Fruit fly (Drosophila melanogaster) whole organism: Measurements from ENCODE around the gene Mocs2A.
"Not testable (repeated sequence)": the region's sequence is repeated elsewhere in the genome, so short reads cannot be mapped to it uniquely, and the experiment has no call there.

ENCODE experiments used
- CG8478 ChIP-seq: fragments of >200 bp; optimal IDR thresholded peaks from 2 replicates; lab custom pipeline; 2018; ENCODE audit warnings: inconsistent platforms
- Dll ChIP-seq: fragments of >200 bp; optimal IDR thresholded peaks from 2 replicates; lab custom pipeline; 2017
- EcR ChIP-seq, 2 experiments: fragments of >200 bp; optimal IDR thresholded peaks; 2 replicates each; lab custom pipeline; 2017; ENCODE audit warnings: missing biosample characterization in 2 of 2, missing genetic modification characterization in 2 of 2, missing genetic modification reagents in 2 of 2
- pan ChIP-seq: fragments of >200 bp; optimal IDR thresholded peaks from 2 replicates; lab custom pipeline; 2017
- psq ChIP-seq: fragments of >200 bp; optimal IDR thresholded peaks from 2 replicates; lab custom pipeline; 2017
- usp ChIP-seq: fragments of >200 bp; optimal IDR thresholded peaks from 2 replicates; lab custom pipeline; 2017; ENCODE audit warnings: missing biosample characterization, missing genetic modification characterization, mixed read lengths

The Mocs2A gene

dm6 chr3R:25131042-25131441, 3.9 kb upstream of the Mocs2A start, which contains the start of gene Bili:
Bili (plus strand) TSS chr3R:25131306.
- TF ChIP-seq usp (GFP tag; lab: Kevin White, UChicago); Dll; CG8478 (lab: Kevin White, UChicago): not testable (repeated sequence)

- TF ChIP-seq psq (lab: Kevin White, UChicago) (no peak), Dll (no peak), pan (lab: Kevin White, UChicago) (no peak), CG8478 (lab: Kevin White, UChicago) (no peak), usp (GFP tag; lab: Kevin White, UChicago) (no peak), EcR (GFP tag; optimal IDR thresholded peaks at IDR 0.05; lab: Kevin White, UChicago) (no peak)
Measured at dm6 chr3R:25126823-25127222, 336 bp downstream of the Mocs2A start.

DNA sequence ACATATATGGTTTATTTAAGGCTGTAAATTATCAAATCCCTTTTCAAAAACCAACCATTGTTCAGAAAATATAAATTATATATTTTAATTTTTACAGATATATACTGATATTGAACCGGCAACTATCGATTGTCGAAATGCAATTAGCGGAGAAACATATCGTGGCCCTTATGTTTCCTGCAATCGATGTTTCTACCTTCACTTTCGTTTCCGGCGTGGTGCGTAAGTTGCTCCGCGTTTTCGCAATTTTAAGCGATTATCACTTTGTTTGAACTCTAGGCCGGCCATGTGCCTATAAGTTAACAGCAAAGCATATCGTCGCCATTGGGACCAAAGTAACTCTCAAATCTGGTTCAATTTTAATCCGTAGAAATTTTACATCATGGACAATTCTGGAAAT, 3.9 kb downstream of the Mocs2A start, which contains the start of gene vig2:
Gene vig2 (plus strand): TSS at position 112 of the 400 bp plus-strand sequence.
- not testable (repeated sequence) for TF ChIP-seq CG8478 (lab: Kevin White, UChicago); usp (GFP tag; lab: Kevin White, UChicago); Dll

- TF ChIP-seq Dll (no peak), psq (lab: Kevin White, UChicago) (no peak), CG8478 (lab: Kevin White, UChicago) (no peak)
Measured at dm6 chr3R:25122736-25123211, 4.4 kb downstream of the Mocs2A start, which contains the start of the genes CG31510 and TTLL5. CG31510 (minus strand) TSS chr3R:25122920. TTLL5 (minus strand) TSS chr3R:25122920.

DNA sequence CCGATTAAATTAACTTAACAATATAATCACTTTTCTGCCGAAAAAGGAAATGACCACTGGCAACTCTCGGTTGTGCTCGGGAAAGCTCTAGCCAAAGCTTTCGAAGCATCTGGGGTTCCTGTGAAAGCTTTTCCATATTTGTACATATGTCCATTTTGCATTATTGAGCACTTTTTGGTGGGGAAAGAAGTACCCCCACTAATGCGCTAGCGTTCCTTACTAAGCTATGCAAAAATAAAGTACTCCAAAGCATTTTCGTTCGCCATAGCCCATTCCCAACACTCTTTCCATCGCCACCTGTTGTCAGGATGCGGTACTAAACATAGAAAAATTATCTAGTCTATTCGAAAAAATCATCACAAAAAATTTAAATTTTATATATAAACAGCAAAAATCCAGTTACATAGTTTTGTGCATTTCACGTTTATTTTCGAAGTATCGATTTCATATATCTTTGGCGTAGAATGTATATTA, 14.7 kb downstream of the Mocs2A start, which contains the start of gene Nepl16:
Gene Nepl16 (minus strand): TSS at position 51 of the 474 bp plus-strand sequence.
- TF ChIP-seq pan (lab: Kevin White, UChicago), result no peak

DNA sequence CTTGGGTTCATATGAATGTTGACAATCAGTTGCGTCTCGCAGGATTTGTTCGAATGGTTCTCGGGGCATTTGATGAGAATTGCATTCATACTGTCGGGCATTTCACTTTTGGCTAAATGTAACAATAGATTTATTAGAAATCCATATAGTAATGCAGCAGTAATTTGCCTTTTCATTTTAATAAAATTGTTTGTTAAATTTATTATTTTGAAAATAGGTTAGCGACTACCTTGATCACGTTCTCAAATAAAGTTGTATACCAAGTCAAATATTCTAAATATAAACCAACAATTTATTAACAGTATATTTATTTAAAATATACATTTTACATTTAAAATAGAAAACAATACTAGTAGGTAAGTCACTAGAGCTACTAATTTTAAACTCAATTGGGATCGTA, 18.2 kb downstream of the Mocs2A start, which contains the start of gene CG34027:
Gene CG34027 (minus strand): TSS at position 101 of the 400 bp plus-strand sequence.
- no peak for TF ChIP-seq psq (lab: Kevin White, UChicago)
- TF ChIP-seq EcR (GFP tag; optimal IDR thresholded peaks at IDR 0.05; lab: Kevin White, UChicago), result no peak
- no peak for TF ChIP-seq usp (GFP tag; lab: Kevin White, UChicago)
- TF ChIP-seq Dll, result no peak
- no peak for TF ChIP-seq pan (lab: Kevin White, UChicago)
- TF ChIP-seq CG8478 (lab: Kevin White, UChicago), result no peak

DNA sequence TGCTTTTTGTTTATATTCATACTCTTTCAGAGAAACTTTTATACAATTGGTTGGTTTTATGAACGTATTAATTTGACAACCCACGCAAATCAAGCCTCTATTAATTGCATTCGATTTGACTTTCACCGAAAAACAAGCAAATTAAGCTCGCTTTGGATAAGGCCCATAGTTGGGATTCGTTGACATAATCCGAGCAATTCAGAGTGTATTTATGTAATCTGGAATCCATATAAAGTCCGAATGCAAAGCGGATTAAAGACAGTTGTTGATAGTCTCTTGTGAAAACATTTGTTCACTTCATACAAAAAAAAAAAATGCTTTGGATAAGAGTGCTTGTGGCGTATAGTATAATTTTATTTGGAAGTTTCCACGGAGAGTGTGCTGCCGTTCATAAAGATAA, 24.9 kb downstream of the Mocs2A start, which contains the start of gene CG45095:
Gene CG45095 (plus strand): TSS at position 301 of the 400 bp plus-strand sequence.
- TF ChIP-seq CG8478 (lab: Kevin White, UChicago) (no peak), EcR (GFP tag; optimal IDR thresholded peaks at IDR 0.05; lab: Kevin White, UChicago) (no peak), psq (lab: Kevin White, UChicago) (no peak), Dll (no peak), usp (GFP tag; lab: Kevin White, UChicago) (no peak), pan (lab: Kevin White, UChicago) (no peak)

dm6 chr3R:25097486-25097885, 29.7 kb downstream of the Mocs2A start, which contains the start of the genes CG33095 and CG33096:
CG33095 (plus strand) TSS chr3R:25097672.
CG33096 (plus strand) TSS chr3R:25097672.
- TF ChIP-seq EcR (GFP tag; optimal IDR thresholded peaks at IDR 0.05; lab: Kevin White, UChicago) (peak in 1 of 2 experiments; percentile 2), Dll (no peak), CG8478 (lab: Kevin White, UChicago) (no peak), psq (lab: Kevin White, UChicago) (no peak)

dm6 chr3R:25094639-25095038, 32.5 kb downstream of the Mocs2A start, which contains the start of gene fd96Cb:
fd96Cb (plus strand) TSS chr3R:25095012.
- TF ChIP-seq CG8478 (lab: Kevin White, UChicago) (peak; percentile 38), EcR (GFP tag; optimal IDR thresholded peaks at IDR 0.05; lab: Kevin White, UChicago) (no peak)

DNA sequence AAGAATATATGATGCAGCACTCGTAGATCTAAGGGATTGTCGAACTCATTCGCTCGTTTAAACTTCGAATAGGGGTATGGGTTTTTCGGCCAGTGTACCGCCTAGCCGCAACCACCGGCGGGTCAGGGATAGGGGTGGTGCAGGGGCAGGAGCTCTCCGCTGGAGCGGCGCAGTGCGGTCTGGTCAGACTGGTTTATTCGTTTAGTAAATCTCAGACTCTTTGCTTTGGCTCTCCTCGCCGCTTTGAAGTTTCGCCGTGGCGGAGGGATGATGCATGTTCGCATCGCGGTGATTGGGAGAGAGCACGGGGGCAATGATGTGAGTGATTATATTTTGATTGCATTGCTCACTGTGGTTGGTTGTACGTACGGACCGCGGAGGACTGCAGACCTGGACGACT, 44.8 kb downstream of the Mocs2A start, which contains the start of gene fd96Ca:
Gene fd96Ca (plus strand): TSS at position 337 of the 400 bp plus-strand sequence.
- TF ChIP-seq usp (GFP tag; lab: Kevin White, UChicago), result no peak
- TF ChIP-seq Dll, result peak; percentile 82

DNA sequence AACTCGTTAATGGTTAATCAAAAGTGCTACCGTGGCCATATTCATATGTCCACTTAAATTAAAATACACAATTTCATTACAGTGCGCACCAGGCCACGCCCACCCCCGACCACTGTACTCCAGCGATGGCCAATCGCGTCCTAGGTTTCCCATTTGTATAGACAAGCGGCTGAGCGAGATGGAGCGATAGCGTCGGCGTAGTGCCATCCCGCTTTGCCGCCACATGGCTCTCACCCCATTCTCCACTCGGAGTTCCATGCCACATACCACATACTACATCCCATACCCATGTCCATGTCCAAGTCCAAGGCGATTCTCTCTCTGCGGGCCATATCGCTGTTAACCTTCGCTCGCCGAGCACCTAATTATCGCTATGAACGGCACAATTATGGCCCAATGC, 46.7 kb downstream of the Mocs2A start:
- TF ChIP-seq Dll (no peak), CG8478 (lab: Kevin White, UChicago) (peak; percentile 54)

DNA sequence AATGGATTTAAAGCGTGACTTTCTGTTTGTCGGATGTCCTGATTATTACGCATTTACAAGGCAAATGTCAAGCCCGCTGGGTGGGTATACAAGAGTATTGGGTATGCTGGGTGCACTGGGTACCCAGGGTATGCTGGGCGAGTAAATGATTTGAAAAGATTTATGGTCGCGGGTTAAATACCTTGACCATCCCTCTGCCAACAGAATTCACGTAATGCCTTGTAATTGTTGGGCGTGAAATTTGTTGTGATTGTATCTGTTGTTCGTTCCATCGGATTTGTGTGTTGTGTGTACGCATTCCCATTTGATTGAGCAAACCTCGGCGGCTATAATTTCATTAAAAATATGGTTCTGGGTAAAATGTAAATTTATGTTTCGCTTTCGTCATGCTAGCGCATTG, 48.5 kb downstream of the Mocs2A start:
- TF ChIP-seq EcR (GFP tag; optimal IDR thresholded peaks at IDR 0.05; lab: Kevin White, UChicago), result no peak
- TF ChIP-seq CG8478 (lab: Kevin White, UChicago), result no peak
- no peak for TF ChIP-seq psq (lab: Kevin White, UChicago)
- no peak for TF ChIP-seq usp (GFP tag; lab: Kevin White, UChicago)
- TF ChIP-seq Dll, result no peak
- TF ChIP-seq pan (lab: Kevin White, UChicago), result no peak

DNA sequence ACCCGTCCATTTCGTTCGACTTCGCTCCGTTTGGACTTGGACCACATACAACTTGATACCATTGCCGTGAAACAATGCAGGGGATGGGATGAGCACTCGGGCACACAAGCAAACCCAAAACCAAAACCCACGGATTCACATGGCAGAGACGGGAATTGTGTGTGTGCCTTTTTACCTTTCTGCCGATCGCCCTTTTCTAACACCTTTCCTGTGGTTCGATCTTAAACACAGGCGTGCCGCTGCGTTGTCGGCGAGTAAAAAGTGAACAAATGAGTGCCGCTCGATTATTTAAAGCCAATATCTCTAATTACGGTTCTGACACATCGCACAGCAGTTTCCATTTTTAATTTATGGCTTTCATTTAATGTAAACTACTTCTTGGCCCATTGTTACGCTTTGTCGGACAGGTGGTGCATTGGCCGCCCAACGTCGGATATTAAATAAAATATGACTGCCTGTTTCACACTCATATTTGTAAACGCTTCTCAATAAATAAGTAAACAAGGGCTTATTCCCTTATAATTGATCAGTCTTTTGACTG, 49.8 kb downstream of the Mocs2A start:
- TF ChIP-seq CG8478 (lab: Kevin White, UChicago), result no peak
- TF ChIP-seq usp (GFP tag; lab: Kevin White, UChicago), result no peak
- no peak for TF ChIP-seq psq (lab: Kevin White, UChicago)
- TF ChIP-seq pan (lab: Kevin White, UChicago), result no peak
- no peak for TF ChIP-seq Dll
- TF ChIP-seq EcR (GFP tag; optimal IDR thresholded peaks at IDR 0.05; lab: Kevin White, UChicago), result no peak
